Worm (Caenorhabditis elegans) whole organism, mixed stage, embryonic: Measurements from ENCODE around the gene C02F5.2.
A peak's percentile ranks its signal among the peaks of the same experiment; 100 is the strongest.

Experiments
- M03D4.4 ChIP-seq: sonication (generic microtip); optimal IDR thresholded peaks from 2 replicates; lab custom pipeline; 2017; ENCODE audit warnings: mild to moderate bottlenecking, missing genetic modification characterization, missing compliant biosample characterization
- blmp-1 ChIP-seq: fragments of 150-350 bp; optimal IDR thresholded peaks from 2 replicates; lab custom pipeline; 2014; ENCODE audit warnings: missing biosample characterization, missing genetic modification characterization
- ceh-83 ChIP-seq: fragments of 200-800 bp; sonication (Bioruptor generic); optimal IDR thresholded peaks from 2 replicates; lab custom pipeline; 2018; ENCODE audit warnings: mild to moderate bottlenecking, missing genetic modification characterization, missing compliant biosample characterization
- ces-1 ChIP-seq: fragments of 150-350 bp; optimal IDR thresholded peaks from 2 replicates; lab custom pipeline; 2014; ENCODE audit warnings: missing biosample characterization, missing genetic modification reagents, missing genetic modification characterization
- cnd-1 ChIP-seq: fragments of 200-800 bp; sonication (Bioruptor generic); optimal IDR thresholded peaks from 2 replicates; lab custom pipeline; 2018; ENCODE audit warnings: mild to moderate bottlenecking, missing genetic modification characterization, missing compliant biosample characterization
- elt-1 ChIP-seq: sonication (generic microtip); optimal IDR thresholded peaks from 2 replicates; lab custom pipeline; 2017; ENCODE audit warnings: missing genetic modification characterization, mild to moderate bottlenecking, missing compliant biosample characterization, antibody characterized with exemption, moderate library complexity, borderline replicate concordance; ENCODE audit not compliant: insufficient read depth
- elt-3 ChIP-seq: fragments of 150-350 bp; optimal IDR thresholded peaks from 2 replicates; lab custom pipeline; 2014; ENCODE audit warnings: missing biosample characterization, missing genetic modification characterization
- flh-1 ChIP-seq: fragments of 200-800 bp; sonication (Bioruptor generic); optimal IDR thresholded peaks from 2 replicates; lab custom pipeline; 2018; ENCODE audit warnings: mild to moderate bottlenecking, missing genetic modification characterization, moderate library complexity, missing compliant biosample characterization
- ham-2 ChIP-seq: fragments of 200-800 bp; sonication (Bioruptor generic); optimal IDR thresholded peaks from 2 replicates; lab custom pipeline; 2018; ENCODE audit warnings: mild to moderate bottlenecking, missing genetic modification characterization, missing compliant biosample characterization
- hlh-1 ChIP-seq: fragments of 150-350 bp; optimal IDR thresholded peaks from 2 replicates; lab custom pipeline; 2014; ENCODE audit warnings: missing biosample characterization, missing genetic modification reagents, missing genetic modification characterization
- lsy-2 ChIP-seq: fragments of 150-350 bp; optimal IDR thresholded peaks from 2 replicates; lab custom pipeline; 2014; ENCODE audit warnings: missing biosample characterization, missing genetic modification characterization
- mls-2 ChIP-seq: sonication (generic microtip); optimal IDR thresholded peaks from 2 replicates; lab custom pipeline; 2016; ENCODE audit warnings: mild to moderate bottlenecking, missing genetic modification characterization, moderate library complexity, missing compliant biosample characterization
- nhr-2 ChIP-seq: fragments of 150-350 bp; optimal IDR thresholded peaks from 2 replicates; lab custom pipeline; 2014; ENCODE audit warnings: missing biosample characterization, missing genetic modification characterization
- nhr-237 ChIP-seq: fragments of 150-350 bp; optimal IDR thresholded peaks from 2 replicates; lab custom pipeline; 2014; ENCODE audit warnings: missing biosample characterization, missing genetic modification characterization
- pha-4 ChIP-seq: fragments of 150-350 bp; optimal IDR thresholded peaks from 2 replicates; lab custom pipeline; 2018; ENCODE audit warnings: missing biosample characterization, missing genetic modification reagents, missing genetic modification characterization
- sem-2 ChIP-seq: fragments of 200-800 bp; sonication (Bioruptor generic); optimal IDR thresholded peaks from 2 replicates; lab custom pipeline; 2018; ENCODE audit warnings: mild to moderate bottlenecking, missing genetic modification characterization, missing compliant biosample characterization
- sptf-1 ChIP-seq: sonication (generic microtip); optimal IDR thresholded peaks from 2 replicates; lab custom pipeline; 2017; ENCODE audit warnings: mild to moderate bottlenecking, missing genetic modification characterization, moderate library complexity, missing compliant biosample characterization
- unc-120 ChIP-seq: sonication (generic microtip); optimal IDR thresholded peaks from 2 replicates; lab custom pipeline; 2017; ENCODE audit warnings: missing genetic modification characterization, missing compliant biosample characterization; ENCODE audit not compliant: poor library complexity, severe bottlenecking
- unc-39 ChIP-seq: fragments of 150-350 bp; optimal IDR thresholded peaks from 2 replicates; lab custom pipeline; 2014; ENCODE audit warnings: missing biosample characterization, missing genetic modification characterization
- unc-62 ChIP-seq: fragments of 150-350 bp; optimal IDR thresholded peaks from 2 replicates; lab custom pipeline; 2014; ENCODE audit warnings: missing biosample characterization, missing genetic modification reagents, missing genetic modification characterization
- zip-8 ChIP-seq: fragments of 150-350 bp; optimal IDR thresholded peaks from 2 replicates; lab custom pipeline; 2014; ENCODE audit warnings: missing biosample characterization, missing genetic modification characterization
- ztf-11 ChIP-seq: fragments of 150-350 bp; optimal IDR thresholded peaks from 2 replicates; lab custom pipeline; 2014; ENCODE audit warnings: missing biosample characterization, missing genetic modification characterization

Gene C02F5.2

ce11 chrIII:8298216-8298920 lies 48.9 kb downstream of the C02F5.2 start:
- TF ChIP-seq ztf-11 (no peak), nhr-2 (tag; lab: Kevin White, UChicago) (peak; percentile 90), sem-2 (GFP tag; lab: Kevin White, UChicago) (no peak), hlh-1 (no peak), unc-62 (GFP tag; lab: Kevin White, UChicago) (peak; percentile 3), blmp-1 (no peak), mls-2 (peak; percentile 24), unc-120 (tag; lab: Kevin White, UChicago) (no peak), sptf-1 (tag; lab: Kevin White, UChicago) (peak; percentile 35), cnd-1 (tag; lab: Kevin White, UChicago) (peak; percentile 79), zip-8 (tag; lab: Kevin White, UChicago) (peak; percentile 93)

ce11 chrIII:8299078-8299587 lies 49.7 kb downstream of the C02F5.2 start:
- TF ChIP-seq lsy-2 (no peak), unc-120 (tag; lab: Kevin White, UChicago) (peak; percentile 37), ces-1 (GFP tag; lab: Kevin White, UChicago) (peak; percentile 58), unc-62 (GFP tag; lab: Kevin White, UChicago) (peak; percentile 84), hlh-1 (peak; percentile 97), pha-4 (tag; lab: Kevin White, UChicago) (no peak)

ce11 chrIII:8299734-8300133 lies 50.3 kb downstream of the C02F5.2 start:
- TF ChIP-seq elt-1, result no peak
- no peak for TF ChIP-seq flh-1 (GFP tag; lab: Kevin White, UChicago)
- no peak for TF ChIP-seq ham-2 (GFP tag; lab: Kevin White, UChicago)
- TF ChIP-seq elt-3 (tag; lab: Kevin White, UChicago), result no peak
- no peak for TF ChIP-seq cnd-1 (tag; lab: Kevin White, UChicago)
- no peak for TF ChIP-seq unc-39 (tag; lab: Kevin White, UChicago)
- TF ChIP-seq ceh-83 (GFP tag; lab: Kevin White, UChicago), result no peak
- TF ChIP-seq mls-2, result no peak
- TF ChIP-seq nhr-237 (tag; lab: Kevin White, UChicago), result no peak
- TF ChIP-seq sem-2 (GFP tag; lab: Kevin White, UChicago), result no peak
- TF ChIP-seq M03D4.4 (tag; lab: Kevin White, UChicago), result no peak
